Worm (Caenorhabditis elegans) whole organism, mixed stage, embryonic: Measurements from ENCODE around the gene ttr-38.
A peak's percentile ranks its signal among the peaks of the same experiment; 100 is the strongest.

Experiments used
- M03D4.4 ChIP-seq: sonication (generic microtip); optimal IDR thresholded peaks from 2 replicates; lab custom pipeline; 2017; ENCODE audit warnings: mild to moderate bottlenecking, missing genetic modification characterization, missing compliant biosample characterization
- bed-3 ChIP-seq: fragments of 200-800 bp; sonication (Bioruptor generic); optimal IDR thresholded peaks from 3 replicates; lab custom pipeline; 2018; ENCODE audit warnings: mild to moderate bottlenecking, missing genetic modification characterization, moderate library complexity, missing compliant biosample characterization
- blmp-1 ChIP-seq: fragments of 150-350 bp; optimal IDR thresholded peaks from 2 replicates; lab custom pipeline; 2014; ENCODE audit warnings: missing biosample characterization, missing genetic modification characterization
- ceh-39 ChIP-seq: fragments of 150-350 bp; optimal IDR thresholded peaks from 2 replicates; lab custom pipeline; 2014; ENCODE audit warnings: missing biosample characterization, missing genetic modification characterization
- ceh-43 ChIP-seq: fragments of 200-800 bp; sonication (Bioruptor generic); optimal IDR thresholded peaks from 2 replicates; lab custom pipeline; 2018; ENCODE audit warnings: mild to moderate bottlenecking, missing genetic modification characterization, moderate library complexity, missing compliant biosample characterization
- ceh-83 ChIP-seq: fragments of 200-800 bp; sonication (Bioruptor generic); optimal IDR thresholded peaks from 2 replicates; lab custom pipeline; 2018; ENCODE audit warnings: mild to moderate bottlenecking, missing genetic modification characterization, missing compliant biosample characterization
- ces-1 ChIP-seq: fragments of 150-350 bp; optimal IDR thresholded peaks from 2 replicates; lab custom pipeline; 2014; ENCODE audit warnings: missing biosample characterization, missing genetic modification reagents, missing genetic modification characterization
- cnd-1 ChIP-seq: fragments of 200-800 bp; sonication (Bioruptor generic); optimal IDR thresholded peaks from 2 replicates; lab custom pipeline; 2018; ENCODE audit warnings: mild to moderate bottlenecking, missing genetic modification characterization, missing compliant biosample characterization
- drap-1 ChIP-seq: fragments of 200-800 bp; sonication (Bioruptor generic); optimal IDR thresholded peaks from 3 replicates; lab custom pipeline; 2018; ENCODE audit warnings: mild to moderate bottlenecking, missing genetic modification characterization, missing compliant biosample characterization
- elt-1 ChIP-seq: sonication (generic microtip); optimal IDR thresholded peaks from 2 replicates; lab custom pipeline; 2017; ENCODE audit warnings: missing genetic modification characterization, mild to moderate bottlenecking, missing compliant biosample characterization, antibody characterized with exemption, moderate library complexity, borderline replicate concordance; ENCODE audit not compliant: insufficient read depth
- elt-3 ChIP-seq: fragments of 150-350 bp; optimal IDR thresholded peaks from 2 replicates; lab custom pipeline; 2014; ENCODE audit warnings: missing biosample characterization, missing genetic modification characterization
- flh-1 ChIP-seq: fragments of 200-800 bp; sonication (Bioruptor generic); optimal IDR thresholded peaks from 2 replicates; lab custom pipeline; 2018; ENCODE audit warnings: mild to moderate bottlenecking, missing genetic modification characterization, moderate library complexity, missing compliant biosample characterization
- ham-2 ChIP-seq: fragments of 200-800 bp; sonication (Bioruptor generic); optimal IDR thresholded peaks from 2 replicates; lab custom pipeline; 2018; ENCODE audit warnings: mild to moderate bottlenecking, missing genetic modification characterization, missing compliant biosample characterization
- hlh-1 ChIP-seq: fragments of 150-350 bp; optimal IDR thresholded peaks from 2 replicates; lab custom pipeline; 2014; ENCODE audit warnings: missing biosample characterization, missing genetic modification reagents, missing genetic modification characterization
- lin-13 ChIP-seq: fragments of 150-350 bp; optimal IDR thresholded peaks from 2 replicates; lab custom pipeline; 2014; ENCODE audit warnings: missing biosample characterization, missing genetic modification characterization
- lin-32 ChIP-seq: fragments of 200-800 bp; sonication (Bioruptor generic); optimal IDR thresholded peaks from 2 replicates; lab custom pipeline; 2018; ENCODE audit warnings: mild to moderate bottlenecking, missing genetic modification characterization, missing compliant biosample characterization
- lsy-2 ChIP-seq: fragments of 150-350 bp; optimal IDR thresholded peaks from 2 replicates; lab custom pipeline; 2014; ENCODE audit warnings: missing biosample characterization, missing genetic modification characterization
- mab-5 ChIP-seq: fragments of 150-350 bp; optimal IDR thresholded peaks from 2 replicates; lab custom pipeline; 2014; ENCODE audit warnings: missing biosample characterization, missing genetic modification characterization
- mep-1 ChIP-seq: fragments of 150-350 bp; optimal IDR thresholded peaks from 2 replicates; lab custom pipeline; 2017; ENCODE audit warnings: missing biosample characterization, missing genetic modification reagents, missing genetic modification characterization, inconsistent platforms
- mls-2 ChIP-seq: sonication (generic microtip); optimal IDR thresholded peaks from 2 replicates; lab custom pipeline; 2016; ENCODE audit warnings: mild to moderate bottlenecking, missing genetic modification characterization, moderate library complexity, missing compliant biosample characterization
- nhr-12 ChIP-seq: fragments of 150-350 bp; optimal IDR thresholded peaks from 2 replicates; lab custom pipeline; 2014; ENCODE audit warnings: missing biosample characterization, missing genetic modification characterization
- nhr-2 ChIP-seq: fragments of 150-350 bp; optimal IDR thresholded peaks from 2 replicates; lab custom pipeline; 2014; ENCODE audit warnings: missing biosample characterization, missing genetic modification characterization
- nhr-237 ChIP-seq: fragments of 150-350 bp; optimal IDR thresholded peaks from 2 replicates; lab custom pipeline; 2014; ENCODE audit warnings: missing biosample characterization, missing genetic modification characterization
- nhr-28 ChIP-seq: fragments of 150-350 bp; optimal IDR thresholded peaks from 2 replicates; lab custom pipeline; 2014; ENCODE audit warnings: missing biosample characterization, missing genetic modification characterization
- nhr-76 ChIP-seq: sonication (generic microtip); optimal IDR thresholded peaks from 2 replicates; lab custom pipeline; 2017; ENCODE audit warnings: missing biosample characterization, missing genetic modification characterization
- pha-4 ChIP-seq: fragments of 150-350 bp; optimal IDR thresholded peaks from 2 replicates; lab custom pipeline; 2018; ENCODE audit warnings: missing biosample characterization, missing genetic modification reagents, missing genetic modification characterization
- sem-2 ChIP-seq: fragments of 200-800 bp; sonication (Bioruptor generic); optimal IDR thresholded peaks from 2 replicates; lab custom pipeline; 2018; ENCODE audit warnings: mild to moderate bottlenecking, missing genetic modification characterization, missing compliant biosample characterization
- snpc-4 ChIP-seq: fragments of 150-350 bp; optimal IDR thresholded peaks from 2 replicates; lab custom pipeline; 2014; ENCODE audit warnings: missing biosample characterization, missing genetic modification characterization
- sptf-1 ChIP-seq: sonication (generic microtip); optimal IDR thresholded peaks from 2 replicates; lab custom pipeline; 2017; ENCODE audit warnings: mild to moderate bottlenecking, missing genetic modification characterization, moderate library complexity, missing compliant biosample characterization
- tbx-8 ChIP-seq: fragments of 200-800 bp; sonication (Bioruptor generic); optimal IDR thresholded peaks from 2 replicates; lab custom pipeline; 2018; ENCODE audit warnings: mild to moderate bottlenecking, missing genetic modification characterization, moderate library complexity, missing compliant biosample characterization
- unc-120 ChIP-seq: sonication (generic microtip); optimal IDR thresholded peaks from 2 replicates; lab custom pipeline; 2017; ENCODE audit warnings: missing genetic modification characterization, missing compliant biosample characterization; ENCODE audit not compliant: poor library complexity, severe bottlenecking
- unc-39 ChIP-seq: fragments of 150-350 bp; optimal IDR thresholded peaks from 2 replicates; lab custom pipeline; 2014; ENCODE audit warnings: missing biosample characterization, missing genetic modification characterization
- unc-62 ChIP-seq: fragments of 150-350 bp; optimal IDR thresholded peaks from 2 replicates; lab custom pipeline; 2014; ENCODE audit warnings: missing biosample characterization, missing genetic modification reagents, missing genetic modification characterization
- zip-8 ChIP-seq: fragments of 150-350 bp; optimal IDR thresholded peaks from 2 replicates; lab custom pipeline; 2014; ENCODE audit warnings: missing biosample characterization, missing genetic modification characterization
- ztf-11 ChIP-seq: fragments of 150-350 bp; optimal IDR thresholded peaks from 2 replicates; lab custom pipeline; 2014; ENCODE audit warnings: missing biosample characterization, missing genetic modification characterization

Gene ttr-38

DNA sequence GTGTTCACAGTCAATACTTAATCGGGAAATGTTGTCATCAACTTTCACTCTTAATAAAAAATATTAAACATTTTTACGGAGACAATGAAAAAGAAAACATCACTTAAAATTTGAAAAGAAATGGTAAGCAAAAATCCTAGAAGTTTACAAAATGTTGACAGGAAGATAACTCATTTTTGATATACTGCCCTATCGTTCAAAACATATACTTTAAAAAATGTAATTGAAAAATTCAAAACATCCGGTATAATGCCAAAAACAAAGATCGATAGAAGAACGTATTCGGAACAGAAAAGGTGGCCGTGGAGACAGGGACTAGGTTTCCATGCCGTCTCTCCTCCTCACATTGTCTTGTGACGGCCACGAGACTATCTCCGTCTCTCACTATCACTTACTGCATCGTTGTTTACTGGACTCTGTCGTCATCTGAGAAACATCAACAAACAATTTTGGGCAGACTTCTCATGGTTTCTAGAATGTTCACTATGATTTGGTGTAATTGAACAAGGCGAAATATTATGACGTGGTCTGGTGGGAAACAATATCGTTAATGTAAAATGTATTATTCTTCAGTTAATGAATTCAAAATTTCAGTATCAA is 33.2 kb upstream of the ttr-38 start, which contains the start of gene oga-1:
oga-1 (minus strand) TSS at position 51 of the 600 bp plus-strand sequence.
- no peak for TF ChIP-seq sem-2 (GFP tag; lab: Kevin White, UChicago)
- TF ChIP-seq sptf-1: no peak
- TF ChIP-seq flh-1 (GFP tag; lab: Kevin White, UChicago): no peak
- TF ChIP-seq mab-5 (tag; lab: Kevin White, UChicago): no peak
- no peak for TF ChIP-seq mls-2 (tag; lab: Kevin White, UChicago)
- TF ChIP-seq ces-1: peak; percentile 20
- TF ChIP-seq mep-1 (tag; lab: Kevin White, UChicago): peak; percentile 24
- no peak for TF ChIP-seq zip-8 (tag; lab: Kevin White, UChicago)
- TF ChIP-seq hlh-1 (tag; lab: Kevin White, UChicago): no peak
- TF ChIP-seq unc-62 (GFP tag; lab: Kevin White, UChicago): peak; percentile 40
- peak; percentile 21 for TF ChIP-seq lin-13 (tag; lab: Kevin White, UChicago)
- no peak for TF ChIP-seq drap-1 (GFP tag; lab: Kevin White, UChicago)
- TF ChIP-seq ceh-39 (tag; lab: Kevin White, UChicago): no peak
- no peak for TF ChIP-seq nhr-2 (tag; lab: Kevin White, UChicago)
- no peak for TF ChIP-seq unc-120 (tag; lab: Kevin White, UChicago)
- TF ChIP-seq pha-4 (tag; lab: Kevin White, UChicago): peak; percentile 83
- TF ChIP-seq lsy-2 (tag; lab: Kevin White, UChicago): no peak

DNA sequence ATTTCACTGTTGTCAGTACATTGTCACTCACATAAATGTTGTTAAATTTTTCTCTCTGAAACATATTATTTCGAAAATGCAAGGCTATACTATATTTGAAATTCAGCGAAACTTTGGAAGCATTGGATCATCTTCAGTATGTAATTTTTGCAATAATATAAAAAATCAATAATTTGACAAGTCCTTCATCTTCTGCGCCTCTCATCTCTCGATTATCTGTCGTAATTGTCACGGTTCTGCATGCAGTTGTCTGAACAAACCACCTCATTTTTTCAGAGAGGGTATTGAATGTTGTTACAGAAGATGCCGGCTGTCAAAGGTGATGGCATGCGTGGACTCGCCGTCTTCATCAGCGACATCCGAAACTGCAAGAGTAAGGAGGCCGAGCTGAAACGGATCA is 24.1 kb upstream of the ttr-38 start, which contains the start of gene apa-2:
apa-2 (plus strand) TSS at position 301 of the 400 bp plus-strand sequence.
- TF ChIP-seq lin-32 (no peak), unc-120 (tag; lab: Kevin White, UChicago) (no peak), drap-1 (GFP tag; lab: Kevin White, UChicago) (no peak), nhr-12 (tag; lab: Kevin White, UChicago) (no peak), mls-2 (tag; lab: Kevin White, UChicago) (no peak), mep-1 (tag; lab: Kevin White, UChicago) (no peak), sem-2 (GFP tag; lab: Kevin White, UChicago) (no peak), cnd-1 (tag; lab: Kevin White, UChicago) (no peak), flh-1 (GFP tag; lab: Kevin White, UChicago) (no peak), ces-1 (no peak), hlh-1 (tag; lab: Kevin White, UChicago) (no peak), tbx-8 (GFP tag; lab: Kevin White, UChicago) (no peak), zip-8 (tag; lab: Kevin White, UChicago) (no peak), unc-62 (GFP tag; lab: Kevin White, UChicago) (no peak), elt-1 (no peak), M03D4.4 (tag; lab: Kevin White, UChicago) (no peak)
- TF ChIP-seq, all 35 proteins: peak for 0

DNA sequence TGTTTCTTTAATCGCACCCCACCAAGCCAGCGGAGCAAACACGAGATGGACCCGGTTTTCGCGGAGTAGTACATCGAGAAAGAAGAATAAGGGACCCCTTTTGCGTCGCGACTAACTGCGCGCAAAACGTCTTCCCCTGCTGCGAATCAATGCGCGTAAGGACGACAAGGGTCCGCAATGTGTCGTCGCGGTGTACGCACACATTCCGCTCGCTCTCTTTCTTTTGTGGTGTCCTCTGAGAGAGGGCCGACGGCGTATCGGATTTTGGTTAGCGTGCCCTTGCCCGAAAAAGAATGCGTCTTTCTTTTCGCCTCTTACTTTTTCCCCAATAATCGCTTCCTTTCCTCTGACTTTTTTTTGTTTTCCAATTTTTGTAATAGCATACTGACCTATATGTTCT is 23.5 kb upstream of the ttr-38 start:
- TF ChIP-seq hlh-1 (tag; lab: Kevin White, UChicago) (peak; percentile 32), ces-1 (peak; percentile 77), ceh-39 (tag; lab: Kevin White, UChicago) (no peak), unc-39 (tag; lab: Kevin White, UChicago) (no peak), elt-1 (no peak), nhr-12 (tag; lab: Kevin White, UChicago) (no peak), nhr-237 (tag; lab: Kevin White, UChicago) (no peak), sem-2 (GFP tag; lab: Kevin White, UChicago) (peak; percentile 21), ztf-11 (tag; lab: Kevin White, UChicago) (no peak), mls-2 (tag; lab: Kevin White, UChicago) (peak; percentile 66), flh-1 (GFP tag; lab: Kevin White, UChicago) (peak; percentile 4), sptf-1 (peak; percentile 81), bed-3 (GFP tag; lab: Kevin White, UChicago) (no peak), mep-1 (tag; lab: Kevin White, UChicago) (peak; percentile 86), lin-13 (tag; lab: Kevin White, UChicago) (peak; percentile 66), lsy-2 (tag; lab: Kevin White, UChicago) (no peak), blmp-1 (tag; lab: Kevin White, UChicago) (no peak), mab-5 (tag; lab: Kevin White, UChicago) (no peak), nhr-28 (tag; lab: Kevin White, UChicago) (no peak), unc-62 (GFP tag; lab: Kevin White, UChicago) (no peak), ham-2 (GFP tag; lab: Kevin White, UChicago) (peak; percentile 21), ceh-43 (GFP tag; lab: Kevin White, UChicago) (no peak), lin-32 (no peak), zip-8 (tag; lab: Kevin White, UChicago) (no peak), nhr-76 (tag; lab: Kevin White, UChicago) (no peak), nhr-2 (tag; lab: Kevin White, UChicago) (no peak), cnd-1 (tag; lab: Kevin White, UChicago) (peak; percentile 37), tbx-8 (GFP tag; lab: Kevin White, UChicago) (peak; percentile 17), drap-1 (GFP tag; lab: Kevin White, UChicago) (peak; percentile 72), snpc-4 (tag; lab: Kevin White, UChicago) (no peak), ceh-83 (no peak), unc-120 (tag; lab: Kevin White, UChicago) (peak; percentile 33), M03D4.4 (tag; lab: Kevin White, UChicago) (peak; percentile 61), pha-4 (tag; lab: Kevin White, UChicago) (peak; percentile 69), elt-3 (no peak)
